Fruit fly (Drosophila melanogaster) whole organism, adult: ENCODE data around the gene CG2444.

Source experiments
- CG1620 ChIP-seq: fragments of 200-800 bp; sonication (Bioruptor generic); optimal IDR thresholded peaks from 2 replicates; lab custom pipeline; 2016; ENCODE audit warnings: missing biosample characterization, missing genetic modification characterization
- kay ChIP-seq: fragments of 200-800 bp; sonication (Bioruptor generic); peaks from one replicate; lab custom pipeline; 2016; ENCODE audit warnings: missing biosample characterization, missing genetic modification characterization, borderline replicate concordance
- ovo ChIP-seq: fragments of 200-800 bp; sonication (Bioruptor generic); optimal IDR thresholded peaks from 2 replicates; lab custom pipeline; 2016; ENCODE audit warnings: missing biosample characterization, missing genetic modification characterization
- toe ChIP-seq: fragments of 200-800 bp; sonication (Bioruptor generic); optimal IDR thresholded peaks from 2 replicates; lab custom pipeline; 2016; ENCODE audit warnings: missing biosample characterization, missing genetic modification characterization

- TF ChIP-seq kay (no peak), CG1620 (GFP tag; lab: Kevin White, UChicago) (no peak), ovo (GFP tag; lab: Kevin White, UChicago) (peak; percentile 68), toe (no peak)
Measured at dm6 chrX:11685918-11686640, 19.0 kb downstream of the CG2444 start.
